Worm (Caenorhabditis elegans) whole organism, mixed stage, embryonic: ENCODE measurements around the gene Y47C4A.1.

Source experiments
- elt-1 ChIP-seq: sonication (generic microtip); optimal IDR thresholded peaks from 2 replicates; lab custom pipeline; 2017; ENCODE audit warnings: missing genetic modification characterization, mild to moderate bottlenecking, missing compliant biosample characterization, antibody characterized with exemption, moderate library complexity, borderline replicate concordance; ENCODE audit not compliant: insufficient read depth
- mab-5 ChIP-seq: fragments of 150-350 bp; optimal IDR thresholded peaks from 2 replicates; lab custom pipeline; 2014; ENCODE audit warnings: missing biosample characterization, missing genetic modification characterization
- mep-1 ChIP-seq: fragments of 150-350 bp; optimal IDR thresholded peaks from 2 replicates; lab custom pipeline; 2017; ENCODE audit warnings: missing biosample characterization, missing genetic modification reagents, missing genetic modification characterization, inconsistent platforms
- nhr-237 ChIP-seq: fragments of 150-350 bp; optimal IDR thresholded peaks from 2 replicates; lab custom pipeline; 2014; ENCODE audit warnings: missing biosample characterization, missing genetic modification characterization
- snpc-4 ChIP-seq: fragments of 150-350 bp; optimal IDR thresholded peaks from 2 replicates; lab custom pipeline; 2014; ENCODE audit warnings: missing biosample characterization, missing genetic modification characterization
- unc-39 ChIP-seq: fragments of 150-350 bp; optimal IDR thresholded peaks from 2 replicates; lab custom pipeline; 2014; ENCODE audit warnings: missing biosample characterization, missing genetic modification characterization
- unc-62 ChIP-seq: fragments of 150-350 bp; optimal IDR thresholded peaks from 2 replicates; lab custom pipeline; 2014; ENCODE audit warnings: missing biosample characterization, missing genetic modification reagents, missing genetic modification characterization
- ztf-11 ChIP-seq: fragments of 150-350 bp; optimal IDR thresholded peaks from 2 replicates; lab custom pipeline; 2014; ENCODE audit warnings: missing biosample characterization, missing genetic modification characterization

- no peak for TF ChIP-seq nhr-237 (tag; lab: Kevin White, UChicago)
- TF ChIP-seq snpc-4 (tag; lab: Kevin White, UChicago): no peak
- TF ChIP-seq mab-5 (tag; lab: Kevin White, UChicago): no peak
- no peak for TF ChIP-seq elt-1 (tag; lab: Kevin White, UChicago)
- no peak for TF ChIP-seq unc-39
- TF ChIP-seq unc-62 (GFP tag; lab: Kevin White, UChicago): no peak
- no peak for TF ChIP-seq mep-1 (tag; lab: Kevin White, UChicago)
- TF ChIP-seq ztf-11 (tag; lab: Kevin White, UChicago): no peak
Observed at ce11 chrX:300250-300649, 14.2 kb upstream of the Y47C4A.1 start.
